Fruit fly (Drosophila melanogaster): ENCODE results near the gene RIOK1.

RIOK1 gene

dm6 chr3L:11696294-11697116, 48.2 kb upstream of the RIOK1 start, which contains the start of gene Dph1 (continued):
- TF ChIP-seq CG17912 (GFP tag; optimal IDR thresholded peaks at IDR 0.05), result no peak
- peak; percentile 42 for TF ChIP-seq CG18764 (GFP tag; optimal IDR thresholded peaks at IDR 0.05)
- TF ChIP-seq wor (GFP tag; IDR thresholded peaks at IDR 0.05), result no peak; the same call in 1 of the 2 replicates
- no peak for TF ChIP-seq pan (optimal IDR thresholded peaks at IDR 0.05)
- TF ChIP-seq pan (GFP tag; optimal IDR thresholded peaks at IDR 0.05 in 1 of 2, IDR thresholded peaks at IDR 0.05 in 1 of 2), result peak in 1 of 2 experiments; percentile 90
- peak; percentile 78 for TF ChIP-seq CrebB (tag; optimal IDR thresholded peaks at IDR 0.05)
- TF ChIP-seq CG7372 (GFP tag; IDR thresholded peaks at IDR 0.05), result peak; percentile 85
- TF ChIP-seq CG8281 (tag; optimal IDR thresholded peaks at IDR 0.05), result peak; percentile 57
- TF ChIP-seq stc (GFP tag; IDR thresholded peaks at IDR 0.05), result peak; percentile 92
- peak; percentile 89 for TF ChIP-seq repo (GFP tag; optimal IDR thresholded peaks at IDR 0.05)
- peak; percentile 76 for TF ChIP-seq CG14710 (tag; optimal IDR thresholded peaks at IDR 0.05)
- TF ChIP-seq CG6254 (GFP tag; optimal IDR thresholded peaks at IDR 0.05), result peak; percentile 65
- peak; percentile 8; the same call in 1 of the 2 replicates for TF ChIP-seq CG9932 (GFP tag; IDR thresholded peaks at IDR 0.05)
- TF ChIP-seq CG18476 (GFP tag; optimal IDR thresholded peaks at IDR 0.05), result peak; percentile 49
- peak; percentile 77 for TF ChIP-seq Dip3 (GFP tag; optimal IDR thresholded peaks at IDR 0.05)
- no peak for TF ChIP-seq CG2129 (GFP tag; IDR thresholded peaks at IDR 0.05; ENCODE audit: partially characterized antibody)
- peak; percentile 91 for TF ChIP-seq E2f2 (GFP tag; IDR thresholded peaks at IDR 0.05)
- TF ChIP-seq ranshi (GFP tag; IDR thresholded peaks at IDR 0.05), result peak; percentile 77; the same call in 1 of the 2 replicates
- TF ChIP-seq CG33557 (GFP tag; optimal IDR thresholded peaks at IDR 0.05), result peak; percentile 75
- TF ChIP-seq fd102C (GFP tag; optimal IDR thresholded peaks at IDR 0.05), result no peak
- peak; percentile 79 for TF ChIP-seq ems (GFP tag; optimal IDR thresholded peaks at IDR 0.05)
- TF ChIP-seq CG8924 (tag; optimal IDR thresholded peaks at IDR 0.05), result peak; percentile 86
- TF ChIP-seq mld (GFP tag; IDR thresholded peaks at IDR 0.05; ENCODE audit: partially characterized antibody), result no peak
- TF ChIP-seq gfzf (GFP tag; optimal IDR thresholded peaks at IDR 0.05), result peak; percentile 8
- TF ChIP-seq Trl (optimal IDR thresholded peaks at IDR 0.05), result no peak
- TF ChIP-seq Trl (GFP tag; optimal IDR thresholded peaks at IDR 0.05), result peak; percentile 78
- peak; percentile 61 for TF ChIP-seq HmgD (GFP tag; optimal IDR thresholded peaks at IDR 0.05)
- peak; percentile 88 for TF ChIP-seq scrt (GFP tag; optimal IDR thresholded peaks at IDR 0.05)
- peak; percentile 14 for TF ChIP-seq Lhr (GFP tag; optimal IDR thresholded peaks at IDR 0.05)
- peak; percentile 90 for TF ChIP-seq Ets97D (GFP tag; optimal IDR thresholded peaks at IDR 0.05)
- peak; percentile 60 for TF ChIP-seq CG2202 (tag; optimal IDR thresholded peaks at IDR 0.05)
- peak; percentile 52 for TF ChIP-seq trh (GFP tag; optimal IDR thresholded peaks at IDR 0.05)
- TF ChIP-seq CG15073 (GFP tag; optimal IDR thresholded peaks at IDR 0.05), result no peak
- TF ChIP-seq Antp (GFP tag; optimal IDR thresholded peaks at IDR 0.05), result peak; percentile 89
- no peak for TF ChIP-seq Lpt (GFP tag; optimal IDR thresholded peaks at IDR 0.05)
- peak; percentile 15; the same call in 1 of the 3 replicates for TF ChIP-seq Doc3 (GFP tag; IDR thresholded peaks at IDR 0.05; ENCODE audit: partially characterized antibody)
- no peak for TF ChIP-seq CG14860 (GFP tag; IDR thresholded peaks at IDR 0.05; ENCODE audit: partially characterized antibody)
- TF ChIP-seq gcm2 (GFP tag; optimal IDR thresholded peaks at IDR 0.05), result peak; percentile 79
- TF ChIP-seq CG6854 (GFP tag; optimal IDR thresholded peaks at IDR 0.05), result peak; percentile 78
- TF ChIP-seq CG34224 (GFP tag; IDR thresholded peaks at IDR 0.05; ENCODE audit: partially characterized antibody), result peak; percentile 64
- peak; percentile 93 for TF ChIP-seq CG1603 (tag; optimal IDR thresholded peaks at IDR 0.05)
- peak; percentile 83 for TF ChIP-seq ap (GFP tag; IDR thresholded peaks at IDR 0.05)
- peak; percentile 9 for TF ChIP-seq Hey (tag; optimal IDR thresholded peaks at IDR 0.05)
- TF ChIP-seq CG14050 (GFP tag; IDR thresholded peaks at IDR 0.05), result peak; percentile 82
- 0 out of 2 replicates have a peak, but pooled peaks have one; percentile 20 for TF ChIP-seq ro (GFP tag; IDR thresholded peaks at IDR 0.05)
- TF ChIP-seq en (GFP tag; optimal IDR thresholded peaks at IDR 0.05), result peak; percentile 40
- no peak; the same call in 1 of the 2 replicates for TF ChIP-seq CG11085 (GFP tag; IDR thresholded peaks at IDR 0.05)
- peak; percentile 54 for TF ChIP-seq CG10543 (GFP tag; optimal IDR thresholded peaks at IDR 0.05)
- TF ChIP-seq gsb-n (tag; optimal IDR thresholded peaks at IDR 0.05), result peak; percentile 71
